Fruit fly (Drosophila melanogaster): ENCODE data around the gene CG8460.

- TF ChIP-seq woc (GFP tag; optimal IDR thresholded peaks at IDR 0.05), result no peak
- no peak for TF ChIP-seq Jra (GFP tag; optimal IDR thresholded peaks at IDR 0.05)
- TF ChIP-seq sv (GFP tag; optimal IDR thresholded peaks at IDR 0.05), result no peak
- TF ChIP-seq GATAd (GFP tag; optimal IDR thresholded peaks at IDR 0.05), result no peak
- no peak for TF ChIP-seq pan (optimal IDR thresholded peaks at IDR 0.05)
- no peak for TF ChIP-seq usp (GFP tag; optimal IDR thresholded peaks at IDR 0.05)
- TF ChIP-seq HLH106 (tag; optimal IDR thresholded peaks at IDR 0.05), result no peak
- TF ChIP-seq Hr83 (GFP tag; optimal IDR thresholded peaks at IDR 0.05; ENCODE audit: poor library complexity, severe bottlenecking), result no peak
Observed at dm6 chr2L:8209362-8209761, 12.4 kb downstream of the CG8460 start.
